Fruit fly (Drosophila melanogaster) whole organism, embryonic: ENCODE measurements around the gene CG43233.

Source experiments
- Adf1 ChIP-seq: fragments of 200-800 bp; sonication (Bioruptor generic); IDR thresholded peaks from 2 replicates; pipeline ENCODE4 v1.3.6; 2022; ENCODE audit warnings: missing biosample characterization, missing genetic modification characterization
- Atf-2 ChIP-seq: fragments of 200-800 bp; sonication (Bioruptor generic); optimal IDR thresholded peaks from 2 replicates; lab custom pipeline; 2016; ENCODE audit warnings: missing biosample characterization, missing genetic modification characterization
- Blimp-1 ChIP-seq: fragments of 200-800 bp; sonication (Bioruptor generic); optimal IDR thresholded peaks from 3 replicates; lab custom pipeline; 2018; ENCODE audit warnings: missing biosample characterization, missing genetic modification characterization, mild to moderate bottlenecking, moderate library complexity, missing genetic modification reagents
- CG10431 ChIP-seq: fragments of 200-800 bp; sonication (Bioruptor generic); optimal IDR thresholded peaks from 3 replicates; lab custom pipeline; 2018; ENCODE audit warnings: missing biosample characterization, mild to moderate bottlenecking, missing genetic modification characterization
- CG10565 ChIP-seq: fragments of 200-800 bp; sonication (Bioruptor generic); optimal IDR thresholded peaks from 3 replicates; lab custom pipeline; 2016; ENCODE audit warnings: missing biosample characterization, mild to moderate bottlenecking, missing genetic modification characterization
- CG12071 ChIP-seq: fragments of 200-800 bp; sonication (Bioruptor generic); optimal IDR thresholded peaks from 3 replicates; lab custom pipeline; 2018; ENCODE audit warnings: missing biosample characterization, mild to moderate bottlenecking, missing genetic modification characterization
- CG12104 ChIP-seq: fragments of 200-800 bp; sonication (Bioruptor generic); optimal IDR thresholded peaks from 3 replicates; lab custom pipeline; 2016; ENCODE audit warnings: missing biosample characterization, missing genetic modification characterization
- CG13894 ChIP-seq: fragments of 200-800 bp; sonication (Bioruptor generic); optimal IDR thresholded peaks from 3 replicates; lab custom pipeline; 2018; ENCODE audit warnings: missing biosample characterization, mild to moderate bottlenecking, missing genetic modification characterization, moderate library complexity
- CG16815 ChIP-seq: fragments of 200-800 bp; sonication (Bioruptor generic); optimal IDR thresholded peaks from 3 replicates; lab custom pipeline; 2017; ENCODE audit warnings: missing biosample characterization, mild to moderate bottlenecking, missing genetic modification characterization
- CG17568 ChIP-seq: fragments of 200-800 bp; sonication (Bioruptor generic); optimal IDR thresholded peaks from 2 replicates; lab custom pipeline; 2018; ENCODE audit warnings: missing biosample characterization, mild to moderate bottlenecking, missing genetic modification characterization, moderate library complexity
- CG17912 ChIP-seq: fragments of 200-800 bp; sonication (Bioruptor generic); optimal IDR thresholded peaks from 2 replicates; lab custom pipeline; 2018; ENCODE audit warnings: missing biosample characterization, mild to moderate bottlenecking, missing genetic modification characterization
- CG18011 ChIP-seq: fragments of 200-800 bp; sonication (Bioruptor generic); optimal IDR thresholded peaks from 2 replicates; lab custom pipeline; 2017; ENCODE audit warnings: missing biosample characterization, missing genetic modification characterization, mild to moderate bottlenecking, moderate library complexity, missing genotype
- CG18262 ChIP-seq: fragments of 200-800 bp; optimal IDR thresholded peaks from 3 replicates; lab custom pipeline; 2019; ENCODE audit warnings: missing biosample characterization, mild to moderate bottlenecking, missing genetic modification characterization, moderate library complexity
- CG4424 ChIP-seq: fragments of 200-800 bp; sonication (Bioruptor generic); optimal IDR thresholded peaks from 3 replicates; lab custom pipeline; 2016; ENCODE audit warnings: missing biosample characterization, missing genetic modification characterization
- CG6654 ChIP-seq: fragments of 200-800 bp; sonication (Bioruptor generic); optimal IDR thresholded peaks from 2 replicates; lab custom pipeline; 2017; ENCODE audit warnings: missing biosample characterization, mild to moderate bottlenecking, missing genetic modification characterization
- Dad ChIP-seq: fragments of 200-800 bp; sonication (Bioruptor generic); optimal IDR thresholded peaks from 3 replicates; lab custom pipeline; 2016; ENCODE audit warnings: missing biosample characterization, missing genetic modification characterization
- Dfd ChIP-seq, 2 experiments: fragments of >200 bp; optimal IDR thresholded peaks; 2 replicates each; lab custom pipeline; 2017; ENCODE audit warnings: missing biosample characterization in 2 of 2, missing genetic modification characterization in 2 of 2
- Dref ChIP-seq: fragments of 200-800 bp; sonication (Bioruptor generic); IDR thresholded peaks from 2 replicates; pipeline ENCODE4 v1.3.6; 2022; ENCODE audit warnings: missing biosample characterization, missing genetic modification characterization
- Drgx ChIP-seq: fragments of 200-800 bp; sonication (Bioruptor generic); IDR thresholded peaks from 2 replicates; pipeline ENCODE4 v1.3.6; 2022; ENCODE audit warnings: missing biosample characterization, missing genetic modification characterization
- HLH54F ChIP-seq: fragments of 200-800 bp; sonication (Bioruptor generic); optimal IDR thresholded peaks from 3 replicates; lab custom pipeline; 2016; ENCODE audit warnings: missing biosample characterization, missing genetic modification characterization
- NC2α ChIP-seq: fragments of 200-800 bp; sonication (Bioruptor generic); optimal IDR thresholded peaks from 2 replicates; lab custom pipeline; 2016; ENCODE audit warnings: missing biosample characterization, missing genetic modification characterization
- Nf-YA ChIP-seq: fragments of 200-800 bp; sonication (Bioruptor generic); IDR thresholded peaks from 2 replicates; pipeline ENCODE4 v1.3.6; 2022; ENCODE audit warnings: missing biosample characterization, missing genetic modification characterization
- Side ChIP-seq: fragments of 200-800 bp; sonication (Bioruptor generic); optimal IDR thresholded peaks from 2 replicates; lab custom pipeline; 2016; ENCODE audit warnings: missing biosample characterization, missing genetic modification characterization
- Spps ChIP-seq: fragments of 200-800 bp; sonication (Bioruptor generic); optimal IDR thresholded peaks from 2 replicates; lab custom pipeline; 2018; ENCODE audit warnings: missing biosample characterization, mild to moderate bottlenecking, missing genetic modification characterization
- Sry-β ChIP-seq: fragments of 200-800 bp; sonication (Bioruptor generic); optimal IDR thresholded peaks from 2 replicates; lab custom pipeline; 2018; ENCODE audit warnings: missing biosample characterization, mild to moderate bottlenecking, missing genetic modification characterization, moderate library complexity
- TFAM ChIP-seq: fragments of 200-800 bp; sonication (Bioruptor generic); optimal IDR thresholded peaks from 2 replicates; lab custom pipeline; 2017; ENCODE audit warnings: missing biosample characterization, missing genetic modification characterization, inconsistent platforms
- amos ChIP-seq: fragments of 200-800 bp; sonication (Bioruptor generic); IDR thresholded peaks from 2 replicates; pipeline ENCODE4 v1.3.6; 2022; ENCODE audit warnings: missing biosample characterization, missing genetic modification characterization; ENCODE audit not compliant: partially characterized antibody
- ap ChIP-seq: fragments of 200-800 bp; sonication (Bioruptor generic); IDR thresholded peaks from 2 replicates; pipeline ENCODE4 v1.3.6; 2022; ENCODE audit warnings: missing biosample characterization, missing genetic modification characterization
- ase ChIP-seq: fragments of 200-800 bp; sonication (Bioruptor generic); IDR thresholded peaks from 3 replicates; pipeline ENCODE4 v1.3.6; 2022; ENCODE audit warnings: missing biosample characterization, missing genetic modification characterization
- bab2 ChIP-seq: fragments of 200-800 bp; sonication (Bioruptor generic); optimal IDR thresholded peaks from 2 replicates; lab custom pipeline; 2016; ENCODE audit warnings: missing biosample characterization, missing genetic modification characterization
- bbx ChIP-seq: fragments of 200-800 bp; sonication (Bioruptor generic); IDR thresholded peaks from 2 replicates; pipeline ENCODE4 v1.3.6; 2022; ENCODE audit warnings: missing biosample characterization, missing genetic modification characterization; ENCODE audit not compliant: partially characterized antibody
- cato ChIP-seq: fragments of 200-800 bp; sonication (Bioruptor generic); optimal IDR thresholded peaks from 2 replicates; lab custom pipeline; 2016; ENCODE audit warnings: missing biosample characterization, missing genetic modification characterization, borderline replicate concordance
- crol ChIP-seq: fragments of 200-800 bp; sonication (Bioruptor generic); IDR thresholded peaks from 2 replicates; pipeline ENCODE4 v1.3.6; 2022; ENCODE audit warnings: missing biosample characterization, missing genetic modification characterization
- dm ChIP-seq: fragments of 200-800 bp; sonication (Bioruptor generic); optimal IDR thresholded peaks from 3 replicates; lab custom pipeline; 2016; ENCODE audit warnings: missing biosample characterization, missing genetic modification characterization
- fd3F ChIP-seq: fragments of 200-800 bp; sonication (Bioruptor generic); optimal IDR thresholded peaks from 2 replicates; lab custom pipeline; 2018; ENCODE audit warnings: missing biosample characterization, mild to moderate bottlenecking, missing genetic modification characterization, moderate library complexity
- fd64A ChIP-seq: fragments of 200-800 bp; sonication (Bioruptor generic); optimal IDR thresholded peaks from 3 replicates; lab custom pipeline; 2018; ENCODE audit warnings: missing biosample characterization, mild to moderate bottlenecking, missing genetic modification characterization
- gsb ChIP-seq: fragments of 200-800 bp; sonication (Bioruptor generic); IDR thresholded peaks from 2 replicates; pipeline ENCODE4 v1.3.6; 2022; ENCODE audit warnings: missing biosample characterization, missing genetic modification characterization
- gsb-n ChIP-seq: fragments of 200-800 bp; sonication (Bioruptor generic); optimal IDR thresholded peaks from 3 replicates; lab custom pipeline; 2018; ENCODE audit warnings: missing biosample characterization, mild to moderate bottlenecking, missing genetic modification characterization
- h ChIP-seq: fragments of >200 bp; optimal IDR thresholded peaks from 2 replicates; lab custom pipeline; 2017
- mld ChIP-seq: fragments of 200-800 bp; sonication (Bioruptor generic); IDR thresholded peaks from 3 replicates; pipeline ENCODE4 v1.3.6; 2022; ENCODE audit warnings: missing biosample characterization, missing genetic modification characterization; ENCODE audit not compliant: partially characterized antibody
- pho ChIP-seq: fragments of 200-800 bp; sonication (Bioruptor generic); optimal IDR thresholded peaks from 2 replicates; lab custom pipeline; 2016; ENCODE audit warnings: missing biosample characterization, missing genetic modification characterization
- pnt ChIP-seq: fragments of 200-800 bp; sonication (Bioruptor generic); optimal IDR thresholded peaks from 3 replicates; lab custom pipeline; 2016; ENCODE audit warnings: missing biosample characterization, missing genetic modification characterization
- schlank ChIP-seq: fragments of 200-800 bp; sonication (Bioruptor generic); optimal IDR thresholded peaks from 2 replicates; lab custom pipeline; 2018; ENCODE audit warnings: missing biosample characterization, mild to moderate bottlenecking, missing genetic modification characterization
- sna ChIP-seq: fragments of 200-800 bp; sonication (Bioruptor generic); IDR thresholded peaks from 2 replicates; pipeline ENCODE4 v1.3.6; 2022; ENCODE audit warnings: missing biosample characterization, missing genetic modification characterization; ENCODE audit not compliant: partially characterized antibody
- sug ChIP-seq: fragments of 200-800 bp; optimal IDR thresholded peaks from 2 replicates; lab custom pipeline; 2019; ENCODE audit warnings: missing biosample characterization, mild to moderate bottlenecking, missing genetic modification characterization, moderate library complexity
- tgo ChIP-seq: fragments of 200-800 bp; sonication (Bioruptor generic); IDR thresholded peaks from 3 replicates; pipeline ENCODE4 v1.3.6; 2022; ENCODE audit warnings: missing biosample characterization, missing genetic modification characterization
- tio ChIP-seq: fragments of 200-800 bp; sonication (Bioruptor generic); optimal IDR thresholded peaks from 2 replicates; lab custom pipeline; 2017; ENCODE audit warnings: missing biosample characterization, missing genetic modification characterization, inconsistent platforms
- vvl ChIP-seq: fragments of 200-800 bp; sonication (Bioruptor generic); IDR thresholded peaks from 2 replicates; pipeline ENCODE4 v1.3.6; 2022; ENCODE audit warnings: missing biosample characterization, missing genetic modification characterization
- z ChIP-seq: fragments of 200-800 bp; sonication (Bioruptor generic); IDR thresholded peaks from 3 replicates; pipeline ENCODE4 v1.3.6; 2022; ENCODE audit warnings: missing biosample characterization, missing genetic modification characterization
- zen ChIP-seq: fragments of 200-800 bp; sonication (Bioruptor generic); optimal IDR thresholded peaks from 3 replicates; lab custom pipeline; 2018; ENCODE audit warnings: missing biosample characterization, mild to moderate bottlenecking, missing genetic modification characterization, moderate library complexity
- zfh1 ChIP-seq: fragments of 200-800 bp; sonication (Bioruptor generic); IDR thresholded peaks from 3 replicates; pipeline ENCODE4 v1.3.6; 2022; ENCODE audit warnings: missing biosample characterization, missing genetic modification characterization

Gene CG43233

DNA sequence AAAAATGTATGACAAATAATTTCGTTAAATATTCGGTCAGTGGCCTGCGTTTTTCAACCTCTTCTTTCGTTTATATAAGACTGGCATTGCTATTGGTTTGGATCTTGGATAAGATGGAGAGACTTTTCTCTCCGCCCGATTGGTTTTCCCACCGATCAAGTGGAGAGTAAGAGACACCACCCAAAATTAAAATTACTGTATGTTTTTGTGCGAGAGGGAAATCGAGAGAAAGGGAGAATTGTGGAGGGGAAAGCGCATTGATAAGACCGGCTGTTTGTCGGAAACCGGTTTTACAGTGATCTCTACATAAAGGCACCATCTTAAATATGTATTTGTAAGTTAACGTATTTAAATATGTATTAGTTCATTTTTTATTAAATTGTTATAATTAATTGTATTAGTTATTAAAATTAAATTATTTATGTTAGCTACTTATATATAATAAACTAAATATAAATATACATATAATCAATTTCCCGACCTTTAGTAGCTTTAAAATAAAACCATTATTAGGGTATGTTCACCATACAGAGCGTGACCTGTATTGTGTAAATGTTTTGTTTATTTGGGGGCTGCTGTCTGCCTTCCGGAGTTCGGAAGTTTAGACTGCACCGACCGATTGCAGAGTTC lies 21.4 kb upstream of the CG43233 start, which contains the start of gene CG34007 (continued):
- TF ChIP-seq CG6654 = peak; percentile 17
- TF ChIP-seq CG17912 = no peak
- no peak for TF ChIP-seq sna (GFP tag; lab: Robert Waterston, UW)
- TF ChIP-seq ap (GFP tag; lab: Robert Waterston, UW) = peak; percentile 70
- TF ChIP-seq ase (GFP tag; lab: Robert Waterston, UW) = peak; percentile 52; the same call in 2 of the 3 replicates
- TF ChIP-seq Sry-β = peak; percentile 42
- peak; percentile 64 for TF ChIP-seq crol (GFP tag; lab: Robert Waterston, UW)
- no peak for TF ChIP-seq Side (GFP tag; lab: Kevin White, UChicago)
- TF ChIP-seq pho (GFP tag; lab: Kevin White, UChicago) = no peak
- TF ChIP-seq bbx (GFP tag; lab: Robert Waterston, UW) = no peak
- peak; percentile 78 for TF ChIP-seq zfh1 (GFP tag; lab: Robert Waterston, UW)
- no peak for TF ChIP-seq CG18011 (GFP tag; lab: Kevin White, UChicago)
- peak; percentile 46 for TF ChIP-seq cato
- TF ChIP-seq Atf-2 = no peak
- peak; percentile 81 for TF ChIP-seq tgo (GFP tag; lab: Robert Waterston, UW)
- peak; percentile 46 for TF ChIP-seq tio (GFP tag; lab: Kevin White, UChicago)
- no peak for TF ChIP-seq Dad (GFP tag; lab: Kevin White, UChicago)
- no peak for TF ChIP-seq HLH54F (GFP tag; lab: Kevin White, UChicago)
- peak; percentile 78 for TF ChIP-seq CG12104 (GFP tag; lab: Kevin White, UChicago)
- no peak for TF ChIP-seq h
- TF ChIP-seq CG10431 (GFP tag; lab: Kevin White, UChicago) = peak; percentile 87
- peak; percentile 45 for TF ChIP-seq fd3F (GFP tag; lab: Kevin White, UChicago)
- no peak for TF ChIP-seq Adf1 (GFP tag; lab: Robert Waterston, UW)
- no peak for TF ChIP-seq CG10565 (GFP tag; lab: Kevin White, UChicago)
- TF ChIP-seq CG17568 (GFP tag; lab: Kevin White, UChicago) = peak; percentile 2
- TF ChIP-seq Dref (GFP tag; lab: Robert Waterston, UW) = no peak
- TF ChIP-seq Dfd (GFP tag; optimal IDR thresholded peaks at IDR 0.05; lab: Kevin White, UChicago) = no peak
- TF ChIP-seq TFAM (GFP tag; lab: Kevin White, UChicago) = no peak
- TF ChIP-seq Blimp-1 (GFP tag; lab: Kevin White, UChicago) = peak; percentile 90
- TF ChIP-seq CG18262 (tag; lab: Kevin White, UChicago) = peak; percentile 96
- peak; percentile 63 for TF ChIP-seq CG4424 (GFP tag; lab: Kevin White, UChicago)
- TF ChIP-seq schlank (tag; lab: Kevin White, UChicago) = no peak
- peak; percentile 63 for TF ChIP-seq sug (tag; lab: Kevin White, UChicago)
- TF ChIP-seq fd64A (GFP tag; lab: Kevin White, UChicago) = peak; percentile 35
- TF ChIP-seq amos (GFP tag; lab: Robert Waterston, UW) = no peak
- peak; percentile 60 for TF ChIP-seq Nf-YA (GFP tag; lab: Robert Waterston, UW)
- TF ChIP-seq gsb-n (tag; lab: Kevin White, UChicago) = peak; percentile 96
- peak; percentile 79 for TF ChIP-seq vvl
- no peak for TF ChIP-seq z (GFP tag; lab: Robert Waterston, UW)
- TF ChIP-seq NC2α (GFP tag; lab: Kevin White, UChicago) = no peak
- no peak for TF ChIP-seq CG13894 (tag; lab: Kevin White, UChicago)
- TF ChIP-seq CG16815 (GFP tag; lab: Kevin White, UChicago) = peak; percentile 72
- TF ChIP-seq Spps = peak; percentile 84
- no peak for TF ChIP-seq mld (GFP tag; lab: Robert Waterston, UW)
- TF ChIP-seq pnt (GFP tag; lab: Kevin White, UChicago) = no peak
- TF ChIP-seq CG12071 (GFP tag; lab: Kevin White, UChicago) = no peak
- TF ChIP-seq bab2 (GFP tag; lab: Kevin White, UChicago) = no peak
- TF ChIP-seq gsb = no peak
- TF ChIP-seq zen (tag; lab: Kevin White, UChicago) = peak; percentile 46
- no peak for TF ChIP-seq dm (GFP tag; lab: Kevin White, UChicago)
- peak; percentile 22; the same call in 1 of the 2 replicates for TF ChIP-seq Drgx (GFP tag; lab: Robert Waterston, UW)
